Fruit fly (Drosophila melanogaster): ENCODE data around the gene Jon25Bii.

Gene Jon25Bii

dm6 chr2L:4976988-4977551 lies 24.1 kb upstream of the Jon25Bii start, which contains the start of the genes Gmd and CG3792 (continued):
- TF ChIP-seq fd96Cb (tag; optimal IDR thresholded peaks at IDR 0.05) (peak; percentile 91), sob (GFP tag; IDR thresholded peaks at IDR 0.05) (peak; percentile 97), Hand (GFP tag; optimal IDR thresholded peaks at IDR 0.05) (peak; percentile 68), CG1792 (GFP tag; optimal IDR thresholded peaks at IDR 0.05) (peak; percentile 82), CG34376 (GFP tag; optimal IDR thresholded peaks at IDR 0.05) (peak; percentile 93), nerfin-1 (tag; optimal IDR thresholded peaks at IDR 0.05) (peak; percentile 93), CG6765 (GFP tag; optimal IDR thresholded peaks at IDR 0.05) (peak; percentile 90), ash1 (GFP tag; optimal IDR thresholded peaks at IDR 0.05) (peak; percentile 9), sug (tag; optimal IDR thresholded peaks at IDR 0.05) (peak; percentile 93), CG10274 (GFP tag; optimal IDR thresholded peaks at IDR 0.05) (peak; percentile 77), grau (tag; optimal IDR thresholded peaks at IDR 0.05) (peak; percentile 95), seq (GFP tag; IDR thresholded peaks at IDR 0.05) (peak; percentile 95), CG7839 (tag; optimal IDR thresholded peaks at IDR 0.05) (peak; percentile 96), CG4328 (GFP tag; optimal IDR thresholded peaks at IDR 0.05) (peak; percentile 95), Bteb2 (GFP tag; optimal IDR thresholded peaks at IDR 0.05) (peak; percentile 94), disco-r (GFP tag; optimal IDR thresholded peaks at IDR 0.05) (peak; percentile 85), CG11695 (GFP tag; IDR thresholded peaks at IDR 0.05) (peak; percentile 96), CG17912 (GFP tag; optimal IDR thresholded peaks at IDR 0.05) (peak; percentile 64), HLH4C (GFP tag; IDR thresholded peaks at IDR 0.05; ENCODE audit: partially characterized antibody) (peak; percentile 84), Usf (GFP tag; optimal IDR thresholded peaks at IDR 0.05) (peak; percentile 87), Max (GFP tag; optimal IDR thresholded peaks at IDR 0.05) (peak; percentile 96), PHDP (tag; optimal IDR thresholded peaks at IDR 0.05) (peak; percentile 89), CG7271 (tag; optimal IDR thresholded peaks at IDR 0.05) (peak; percentile 77), run (tag; optimal IDR thresholded peaks at IDR 0.05) (peak; percentile 80), CG15696 (tag; optimal IDR thresholded peaks at IDR 0.05) (peak; percentile 96), rib (GFP tag; IDR thresholded peaks at IDR 0.05) (peak; percentile 96), dpn (GFP tag; optimal IDR thresholded peaks at IDR 0.05) (peak; percentile 95 to 96), sqz (GFP tag; optimal IDR thresholded peaks at IDR 0.05) (peak; percentile 91), CG12659 (GFP tag; optimal IDR thresholded peaks at IDR 0.05) (peak; percentile 97), peb (GFP tag; IDR thresholded peaks at IDR 0.05) (peak; percentile 96), hbn (GFP tag; IDR thresholded peaks at IDR 0.05; ENCODE audit: partially characterized antibody) (peak; percentile 81), CG8924 (tag; optimal IDR thresholded peaks at IDR 0.05) (peak; percentile 94), CG31388 (GFP tag; optimal IDR thresholded peaks at IDR 0.05) (peak; percentile 88), Eip74EF (GFP tag; optimal IDR thresholded peaks at IDR 0.05) (peak in 1 of 2 experiments; percentile 88), CG30403 (GFP tag; optimal IDR thresholded peaks at IDR 0.05) (peak; percentile 97), Ada2b (GFP tag; IDR thresholded peaks at IDR 0.05) (peak; percentile 96), ERR (GFP tag; optimal IDR thresholded peaks at IDR 0.05) (peak; percentile 90), Ets65A (GFP tag) (peak; percentile 99), gsb-n (tag; optimal IDR thresholded peaks at IDR 0.05) (peak; percentile 93), HLHmδ (GFP tag; optimal IDR thresholded peaks at IDR 0.05) (no peak), CG17802 (tag; optimal IDR thresholded peaks at IDR 0.05) (peak; percentile 81), mirr (GFP tag; optimal IDR thresholded peaks at IDR 0.05) (peak; percentile 83), sim (GFP tag; IDR thresholded peaks at IDR 0.05) (peak; percentile 94), Med (GFP tag) (peak; percentile 98), CG10462 (GFP tag; optimal IDR thresholded peaks at IDR 0.05) (peak; percentile 91), CG12391 (tag; optimal IDR thresholded peaks at IDR 0.05) (peak; percentile 94), knrl (GFP tag; IDR thresholded peaks at IDR 0.05; ENCODE audit: partially characterized antibody) (peak; percentile 87), dm (GFP tag; optimal IDR thresholded peaks at IDR 0.05) (peak; percentile 83), Fer2 (tag; optimal IDR thresholded peaks at IDR 0.05) (peak; percentile 92)

Data from whole organism, embryonic.